Worm (Caenorhabditis elegans) whole organism, late embryonic: ENCODE results near the gene nhr-218.

Experiments
- ceh-22 ChIP-seq: sonication (generic microtip); optimal IDR thresholded peaks from 2 replicates; lab custom pipeline; 2017; ENCODE audit warnings: missing biosample characterization, missing genetic modification characterization
- ceh-48 ChIP-seq: sonication (generic microtip); optimal IDR thresholded peaks from 2 replicates; lab custom pipeline; 2016; ENCODE audit warnings: missing genetic modification characterization, inconsistent platforms, missing compliant biosample characterization
- eyg-1 ChIP-seq: sonication (generic microtip); optimal IDR thresholded peaks from 2 replicates; lab custom pipeline; 2016; ENCODE audit warnings: missing genotype, missing genetic modification characterization, missing compliant biosample characterization
- pha-4 ChIP-seq: fragments of 150-350 bp; optimal IDR thresholded peaks from 2 replicates; lab custom pipeline; 2018; ENCODE audit warnings: missing biosample characterization, missing genetic modification reagents, missing genetic modification characterization
- tbx-2 ChIP-seq: sonication (generic microtip); optimal IDR thresholded peaks from 2 replicates; lab custom pipeline; 2016; ENCODE audit warnings: missing genetic modification characterization, missing compliant biosample characterization
- zip-5 ChIP-seq: sonication (generic microtip); optimal IDR thresholded peaks from 2 replicates; lab custom pipeline; 2016; ENCODE audit warnings: missing genetic modification characterization, missing compliant biosample characterization

DNA sequence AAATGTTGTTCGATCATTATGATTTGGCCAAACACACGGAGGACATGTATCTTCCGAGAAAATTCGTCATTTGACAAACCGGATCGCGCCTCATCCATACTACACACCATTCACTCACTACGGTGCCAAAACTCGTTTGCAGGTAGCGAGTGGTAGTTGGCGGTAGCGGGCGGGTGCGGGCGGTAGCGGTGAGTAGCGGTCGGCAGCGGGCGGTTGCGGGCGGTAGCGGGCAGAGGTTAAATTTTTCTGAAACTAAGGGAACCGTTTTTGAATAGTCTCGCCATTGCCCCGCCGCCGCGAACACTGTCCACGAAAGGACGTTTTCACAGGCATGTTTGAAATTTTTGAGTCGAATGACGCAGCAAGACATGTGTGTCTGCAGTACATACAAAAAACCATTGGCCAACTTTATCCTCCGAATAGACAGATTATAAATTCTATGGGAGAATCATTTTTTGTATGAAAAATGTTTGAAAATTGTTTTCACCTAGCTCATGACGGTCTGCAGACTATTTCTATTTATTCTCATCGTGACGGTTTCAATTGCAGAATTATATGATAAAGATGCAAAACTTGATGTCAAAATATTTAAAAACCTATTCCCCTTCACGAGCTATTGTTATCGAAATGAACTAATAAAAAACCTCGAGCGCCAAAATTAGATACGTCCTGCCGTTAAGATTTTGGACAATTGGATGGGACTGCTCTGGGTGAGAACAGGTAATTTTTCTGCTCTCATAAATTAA, 47.8 kb upstream of the nhr-218 start, which contains the start of gene F11A5.16:
- no peak for TF ChIP-seq ceh-22 (tag; lab: Kevin White, UChicago)
- no peak for TF ChIP-seq zip-5
- no peak for TF ChIP-seq tbx-2 (tag; lab: Kevin White, UChicago)
- TF ChIP-seq ceh-48 (tag; lab: Kevin White, UChicago): no peak
- no peak for TF ChIP-seq eyg-1 (tag; lab: Kevin White, UChicago)
- TF ChIP-seq pha-4: no peak
